Worm (Caenorhabditis elegans): ENCODE results near the gene F37A4.6.

Gene F37A4.6

ce11 chrIII:6722208-6722679 lies 16.6 kb downstream of the F37A4.6 start, which contains the start of the genes bath-41 and F37A4.2:
bath-41 (minus strand) TSS chrIII:6722258.
F37A4.2 (plus strand) TSS chrIII:6722454.
- TF ChIP-seq dao-5 (tag; optimal IDR thresholded peaks at IDR 0.05) (no peak), him-1 (tag; optimal IDR thresholded peaks at IDR 0.05) (no peak), W03F9.2 (tag; optimal IDR thresholded peaks at IDR 0.05) (no peak)

DNA sequence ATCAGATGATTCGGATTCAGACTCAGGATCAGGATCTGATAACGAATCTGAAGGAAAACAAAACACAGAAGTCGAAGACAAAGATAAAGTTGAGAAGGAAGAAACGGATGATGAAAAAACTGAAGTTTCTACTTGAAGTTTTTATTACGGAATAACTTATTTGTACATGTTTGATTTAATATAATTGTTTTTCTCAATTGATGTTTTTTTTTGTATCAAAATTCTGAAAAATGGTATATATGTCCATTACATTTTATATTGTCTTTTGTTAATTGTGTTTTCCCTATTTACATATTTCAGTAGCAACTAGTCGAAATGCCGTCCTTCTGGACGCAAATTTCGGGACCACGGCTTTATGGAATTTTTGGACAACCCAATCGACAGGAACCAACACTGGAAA lies 17.5 kb downstream of the F37A4.6 start, which contains the start of gene F37A4.1:
TSS of gene F37A4.1 (plus strand) at position 301 of the 400 bp plus-strand sequence.
- no peak for TF ChIP-seq dao-5 (tag; optimal IDR thresholded peaks at IDR 0.05)
- no peak for TF ChIP-seq W03F9.2 (tag; optimal IDR thresholded peaks at IDR 0.05)
- TF ChIP-seq him-1 (tag; optimal IDR thresholded peaks at IDR 0.05) = no peak

ce11 chrIII:6725489-6725888 lies 19.9 kb downstream of the F37A4.6 start, which contains the start of gene wdr-4:
wdr-4 (plus strand) TSS chrIII:6725789.
- no peak for TF ChIP-seq dao-5 (tag; optimal IDR thresholded peaks at IDR 0.05)
- TF ChIP-seq W03F9.2 (tag; optimal IDR thresholded peaks at IDR 0.05) = no peak
- no peak for TF ChIP-seq him-1 (tag; optimal IDR thresholded peaks at IDR 0.05)

DNA sequence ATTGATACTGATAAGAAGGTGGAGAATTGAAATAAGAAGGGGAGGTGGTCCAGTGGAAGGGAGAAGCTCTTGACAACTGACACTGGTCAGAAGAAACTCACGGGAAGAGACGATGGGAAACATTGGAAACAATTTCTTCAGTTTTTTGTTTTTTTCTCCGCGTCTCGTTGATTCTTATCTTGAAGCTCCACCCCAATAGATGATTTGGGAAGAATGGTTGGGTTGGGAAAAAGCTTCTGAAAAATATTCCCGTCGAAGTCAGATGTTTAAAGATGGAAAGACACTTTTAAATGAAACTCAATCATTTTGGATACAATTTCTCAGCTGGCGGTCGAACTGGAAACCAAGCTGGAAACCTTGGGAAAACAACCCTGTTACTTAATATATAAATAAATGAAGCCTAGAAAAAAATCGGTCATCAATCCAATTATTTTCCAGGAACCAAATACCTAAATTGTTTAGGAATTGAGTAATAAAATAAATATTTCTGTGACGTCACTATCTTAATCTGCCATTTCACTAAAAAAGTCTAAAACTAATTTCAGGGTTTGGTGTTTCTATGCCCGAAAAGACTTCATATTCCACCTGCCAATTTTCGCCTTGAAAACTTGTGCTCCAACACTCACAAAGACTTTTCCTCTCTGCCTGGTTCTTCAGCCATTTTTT lies 24.7 kb downstream of the F37A4.6 start, which contains the start of the genes Y102E9.5 and odr-4:
TSS of gene Y102E9.5 (minus strand) at position 101 of the 666 bp plus-strand sequence.
TSS of gene odr-4 (plus strand) at position 616 of the 666 bp plus-strand sequence.
- no peak for TF ChIP-seq him-1 (tag; optimal IDR thresholded peaks at IDR 0.05)
- TF ChIP-seq dao-5 (tag; optimal IDR thresholded peaks at IDR 0.05) = no peak
- TF ChIP-seq W03F9.2 (tag; optimal IDR thresholded peaks at IDR 0.05) = no peak

ce11 chrIII:6731285-6731684 lies 25.7 kb downstream of the F37A4.6 start:
- no peak for TF ChIP-seq dao-5 (tag; optimal IDR thresholded peaks at IDR 0.05)
- TF ChIP-seq W03F9.2 (tag; optimal IDR thresholded peaks at IDR 0.05) = no peak
- TF ChIP-seq him-1 (tag; optimal IDR thresholded peaks at IDR 0.05) = no peak

DNA sequence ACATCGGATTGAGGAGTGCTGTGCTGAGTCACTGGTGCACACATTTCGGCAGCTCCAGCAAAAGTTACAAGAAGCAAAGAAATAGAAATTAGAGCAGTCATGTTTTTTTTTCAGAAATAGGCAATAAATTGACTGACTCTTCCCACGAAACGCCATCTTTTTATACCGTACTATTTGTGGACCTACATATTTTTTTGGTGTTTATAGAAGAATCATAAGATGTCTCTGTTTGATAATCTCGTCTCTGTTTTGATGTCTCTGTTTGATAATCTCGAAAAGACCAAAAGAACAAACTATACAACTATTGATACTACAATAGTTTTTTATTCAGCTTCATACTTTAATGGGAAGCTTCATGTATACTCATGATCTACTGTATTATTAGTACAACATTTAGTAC lies 28.8 kb downstream of the F37A4.6 start, which contains the start of gene Y102E9.3:
TSS of gene Y102E9.3 (minus strand) at position 101 of the 400 bp plus-strand sequence.
- TF ChIP-seq him-1 (tag; optimal IDR thresholded peaks at IDR 0.05) = no peak
- TF ChIP-seq dao-5 (tag; optimal IDR thresholded peaks at IDR 0.05) = no peak
- TF ChIP-seq W03F9.2 (tag; optimal IDR thresholded peaks at IDR 0.05) = no peak

DNA sequence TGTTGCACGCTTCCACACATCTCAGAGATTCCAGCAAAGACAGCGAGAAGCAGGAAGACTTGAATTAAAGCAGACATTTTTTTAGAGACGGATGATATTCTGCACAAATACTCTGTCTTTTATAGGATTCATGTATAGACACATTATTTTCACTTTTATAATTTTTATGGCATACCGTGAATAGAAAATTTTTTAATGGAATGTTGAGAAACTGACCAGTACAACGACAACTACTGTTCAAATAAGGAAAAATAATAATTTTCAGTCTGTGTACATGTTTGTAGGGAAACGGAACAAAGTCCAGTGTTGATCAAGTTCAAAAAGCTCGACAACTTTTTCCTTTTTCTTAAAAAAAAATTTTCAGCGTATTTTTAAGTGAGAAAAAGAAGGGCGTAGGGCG lies 31.0 kb downstream of the F37A4.6 start, which contains the start of gene Y102E9.6:
TSS of gene Y102E9.6 (minus strand) at position 101 of the 400 bp plus-strand sequence.
- no peak for TF ChIP-seq him-1 (tag; optimal IDR thresholded peaks at IDR 0.05)
- TF ChIP-seq W03F9.2 (tag; optimal IDR thresholded peaks at IDR 0.05) = no peak
- no peak for TF ChIP-seq dao-5 (tag; optimal IDR thresholded peaks at IDR 0.05)

DNA sequence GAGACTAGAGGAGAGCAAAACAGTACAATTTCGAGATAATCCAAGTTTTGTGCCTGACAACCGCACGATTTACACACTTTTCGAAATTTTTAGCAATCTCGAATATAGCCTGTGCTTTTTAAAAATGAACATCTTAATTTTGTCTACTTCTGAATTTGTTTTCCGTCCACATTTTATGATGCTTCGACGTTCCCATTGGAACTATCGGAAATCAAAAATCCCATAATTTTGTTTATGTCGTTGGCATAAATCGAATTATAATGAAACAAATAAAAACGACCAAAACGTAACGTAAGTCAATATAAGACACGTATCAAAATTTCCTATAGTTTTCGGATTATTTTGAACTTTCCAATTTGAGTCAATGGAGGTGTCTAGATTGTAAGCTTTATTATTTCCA lies 31.4 kb downstream of the F37A4.6 start, which contains the start of gene K07E12.2:
TSS of gene K07E12.2 (plus strand) at position 301 of the 400 bp plus-strand sequence.
- TF ChIP-seq dao-5 (tag; optimal IDR thresholded peaks at IDR 0.05) (no peak), him-1 (tag; optimal IDR thresholded peaks at IDR 0.05) (no peak), W03F9.2 (tag; optimal IDR thresholded peaks at IDR 0.05) (no peak)

DNA sequence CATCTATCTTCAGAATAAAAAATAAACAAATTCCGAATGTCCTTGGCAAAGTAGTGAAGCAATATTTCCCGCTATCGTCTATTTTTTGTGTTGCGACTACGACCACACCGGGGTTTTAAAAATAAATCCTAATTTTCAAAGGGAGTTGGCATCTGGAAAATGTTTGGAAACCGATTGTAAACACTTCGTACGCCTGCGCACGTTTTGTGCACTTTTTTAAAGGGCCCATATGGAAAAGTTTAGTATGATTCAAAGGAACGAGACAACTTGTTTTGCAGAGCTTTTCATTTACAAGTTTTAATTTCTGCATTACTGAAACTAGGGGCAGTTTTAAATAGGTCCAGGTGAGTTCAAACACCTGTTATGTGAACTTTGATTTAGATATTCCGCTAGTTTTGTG lies 34.5 kb downstream of the F37A4.6 start:
- TF ChIP-seq dao-5 (tag; optimal IDR thresholded peaks at IDR 0.05) (no peak), W03F9.2 (tag; optimal IDR thresholded peaks at IDR 0.05) (no peak), him-1 (tag; optimal IDR thresholded peaks at IDR 0.05) (no peak)

DNA sequence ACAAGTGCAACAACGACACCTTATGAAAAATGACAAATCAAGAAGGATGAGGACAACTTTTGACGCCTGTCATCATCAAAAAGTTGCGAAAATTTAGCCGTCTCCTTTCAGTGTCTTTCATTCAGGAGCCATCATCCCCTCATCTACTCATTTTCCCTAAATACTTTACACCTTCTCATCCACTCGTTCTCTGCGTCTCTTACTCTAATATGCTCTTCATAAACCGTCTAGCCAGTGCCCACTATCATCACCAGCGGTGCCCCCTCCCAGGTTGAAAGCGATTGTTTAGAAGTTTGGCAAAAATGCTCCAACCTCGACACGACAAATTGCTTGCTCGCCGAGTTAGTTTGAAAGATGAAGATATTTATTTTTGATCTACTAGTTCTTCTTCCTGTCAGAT lies 37.0 kb downstream of the F37A4.6 start:
- TF ChIP-seq him-1 (tag; optimal IDR thresholded peaks at IDR 0.05) = no peak
- TF ChIP-seq dao-5 (tag; optimal IDR thresholded peaks at IDR 0.05) = no peak
- TF ChIP-seq W03F9.2 (tag; optimal IDR thresholded peaks at IDR 0.05) = no peak

DNA sequence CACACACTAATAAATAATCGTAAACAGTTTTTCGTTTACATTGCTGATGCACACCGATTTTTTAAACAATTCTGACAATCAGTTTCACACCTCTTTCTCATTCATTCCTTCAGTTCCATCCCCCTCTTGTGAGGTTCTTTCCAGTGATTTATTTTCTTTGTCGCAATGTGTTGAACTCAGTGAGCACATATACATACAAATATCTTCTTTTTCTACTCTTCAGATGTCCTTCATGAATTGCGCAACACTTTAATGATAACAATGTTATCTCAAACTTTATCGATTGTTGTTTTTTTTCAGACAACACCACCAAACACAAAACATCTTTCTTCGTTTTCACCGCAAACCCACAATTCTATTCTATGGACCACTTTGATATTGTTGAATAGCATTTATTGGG lies 40.4 kb downstream of the F37A4.6 start, which contains the start of gene dig-1:
TSS of gene dig-1 (plus strand) at position 301 of the 400 bp plus-strand sequence.
- TF ChIP-seq W03F9.2 (tag; optimal IDR thresholded peaks at IDR 0.05) = no peak
- TF ChIP-seq him-1 (tag; optimal IDR thresholded peaks at IDR 0.05) = no peak
- no peak for TF ChIP-seq dao-5 (tag; optimal IDR thresholded peaks at IDR 0.05)

- no peak for TF ChIP-seq dao-5 (tag; optimal IDR thresholded peaks at IDR 0.05)
- no peak for TF ChIP-seq him-1 (tag; optimal IDR thresholded peaks at IDR 0.05)
- TF ChIP-seq W03F9.2 (tag; optimal IDR thresholded peaks at IDR 0.05) = no peak
These were observed 41.1 kb downstream of the F37A4.6 start for ce11 chrIII:6746668-6747067.

DNA sequence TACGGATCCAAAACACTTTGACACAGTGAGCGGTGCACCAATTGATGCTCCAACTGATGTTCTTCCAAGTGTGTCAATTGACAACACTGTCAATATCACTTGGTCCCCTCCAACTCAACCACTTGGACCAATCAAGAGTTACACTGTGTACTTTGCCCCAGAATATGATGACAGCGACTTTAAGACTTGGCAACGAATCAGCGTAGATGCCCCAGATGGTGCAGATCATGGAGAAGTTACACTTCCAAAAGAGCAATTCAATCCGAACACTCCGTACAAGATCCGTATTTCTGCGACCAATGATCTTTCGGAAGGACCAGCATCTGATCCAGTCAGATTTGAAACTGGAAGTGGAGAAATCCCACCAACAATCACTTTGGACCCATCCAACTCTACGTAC lies 47.0 kb downstream of the F37A4.6 start:
- TF ChIP-seq him-1 (tag; optimal IDR thresholded peaks at IDR 0.05) (no peak), dao-5 (tag; optimal IDR thresholded peaks at IDR 0.05) (no peak), W03F9.2 (tag; optimal IDR thresholded peaks at IDR 0.05) (no peak)

DNA sequence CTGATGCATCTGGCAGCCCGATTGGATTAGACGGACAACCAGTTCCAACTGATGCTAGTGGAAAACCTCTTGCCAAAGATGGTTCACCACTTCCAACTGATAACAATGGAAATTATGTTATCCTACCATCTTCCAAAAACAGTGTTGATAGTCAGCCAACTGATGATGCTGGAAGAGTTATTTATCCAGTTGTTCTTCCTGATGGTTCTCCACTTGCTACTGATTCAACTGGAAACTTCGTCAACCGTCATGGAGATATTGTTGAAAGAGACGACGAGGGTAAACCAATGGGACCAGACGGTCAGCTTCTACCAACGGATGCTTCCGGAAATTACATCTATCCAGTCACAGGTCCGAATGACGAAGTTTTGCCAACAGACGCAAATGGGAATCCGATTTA lies 51.2 kb downstream of the F37A4.6 start:
- TF ChIP-seq him-1 (tag; optimal IDR thresholded peaks at IDR 0.05) (no peak), W03F9.2 (tag; optimal IDR thresholded peaks at IDR 0.05) (no peak), dao-5 (tag; optimal IDR thresholded peaks at IDR 0.05) (no peak)

Measured in whole organism, L4/young adult.